Fruit fly (Drosophila melanogaster) whole organism: ENCODE measurements around the gene bsf.

Experiments
- CG8478 ChIP-seq: fragments of >200 bp; optimal IDR thresholded peaks from 2 replicates; lab custom pipeline; 2018; ENCODE audit warnings: inconsistent platforms
- Dll ChIP-seq: fragments of >200 bp; optimal IDR thresholded peaks from 2 replicates; lab custom pipeline; 2017
- EcR ChIP-seq, 2 experiments: fragments of >200 bp; optimal IDR thresholded peaks; 2 replicates each; lab custom pipeline; 2017; ENCODE audit warnings: missing biosample characterization in 2 of 2, missing genetic modification characterization in 2 of 2, missing genetic modification reagents in 2 of 2
- pan ChIP-seq: fragments of >200 bp; optimal IDR thresholded peaks from 2 replicates; lab custom pipeline; 2017
- psq ChIP-seq: fragments of >200 bp; optimal IDR thresholded peaks from 2 replicates; lab custom pipeline; 2017
- usp ChIP-seq: fragments of >200 bp; optimal IDR thresholded peaks from 2 replicates; lab custom pipeline; 2017; ENCODE audit warnings: missing biosample characterization, missing genetic modification characterization, mixed read lengths

bsf gene

DNA sequence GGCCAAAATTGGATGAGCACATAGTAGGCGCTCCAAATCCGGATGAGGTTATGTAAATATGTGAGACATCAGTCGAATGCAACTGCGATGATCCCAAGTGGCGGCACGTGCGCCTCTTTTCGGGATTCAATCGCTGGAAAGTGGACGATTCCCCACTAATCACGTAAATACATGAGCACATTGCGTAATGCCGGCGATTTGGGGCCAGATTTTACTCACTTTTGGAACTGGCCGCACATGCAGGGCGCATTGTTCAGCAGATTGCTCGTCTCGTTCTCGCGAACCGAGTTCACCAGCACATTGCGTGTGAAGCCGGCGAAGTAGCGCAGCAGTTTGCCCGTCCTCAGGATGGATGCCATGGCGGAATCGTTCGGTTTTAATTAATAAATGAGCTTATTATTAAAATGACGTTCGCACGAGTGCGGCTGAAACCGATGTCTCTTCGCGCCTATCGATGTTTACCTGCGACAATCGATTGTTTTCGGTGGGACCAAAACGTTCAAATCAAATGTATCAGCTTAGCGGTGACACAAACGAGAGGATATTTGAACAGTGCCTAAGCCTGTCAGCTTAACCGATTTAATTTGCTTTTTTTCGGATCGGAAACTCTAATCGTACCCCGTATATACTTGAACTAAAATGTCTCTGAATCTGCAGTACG is at the start of gene bsf, which contains the start of gene Ntf-2r:
Gene bsf (minus strand): TSS at position 460 of the 661 bp plus-strand sequence.
Gene Ntf-2r (plus strand): TSS at position 522 of the 661 bp plus-strand sequence.
- no peak for TF ChIP-seq psq (lab: Kevin White, UChicago)
- TF ChIP-seq usp (GFP tag; lab: Kevin White, UChicago): no peak
- TF ChIP-seq Dll (lab: Kevin White, UChicago): no peak
- TF ChIP-seq pan: no peak
- no peak for TF ChIP-seq EcR (GFP tag; optimal IDR thresholded peaks at IDR 0.05; lab: Kevin White, UChicago)
- TF ChIP-seq CG8478: no peak

DNA sequence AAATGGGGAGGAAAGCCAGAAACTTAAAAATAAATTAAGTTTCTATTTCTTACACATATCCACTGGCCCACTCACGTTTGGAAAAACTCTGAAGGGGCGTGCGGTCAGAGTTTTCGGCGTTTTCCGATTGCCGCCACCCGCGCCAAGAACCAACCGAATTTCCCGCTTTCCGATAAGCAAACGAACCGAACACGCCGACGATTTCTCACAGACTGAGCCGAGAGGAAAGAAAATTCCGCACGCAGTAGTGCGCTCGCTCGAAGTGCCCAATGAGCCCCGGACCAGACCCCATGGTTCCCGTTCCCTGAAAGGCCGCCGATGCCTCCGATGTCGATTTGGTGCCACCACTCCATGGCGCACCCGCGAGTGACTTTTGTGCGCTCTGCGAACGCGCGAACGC is 49.4 kb upstream of the bsf start, which contains the start of gene kon:
Gene kon (minus strand): TSS at position 219 of the 400 bp plus-strand sequence.
- TF ChIP-seq pan (no peak), Dll (lab: Kevin White, UChicago) (no peak), usp (GFP tag; lab: Kevin White, UChicago) (no peak), psq (lab: Kevin White, UChicago) (no peak), EcR (GFP tag; optimal IDR thresholded peaks at IDR 0.05; lab: Kevin White, UChicago) (no peak), CG8478 (no peak)

DNA sequence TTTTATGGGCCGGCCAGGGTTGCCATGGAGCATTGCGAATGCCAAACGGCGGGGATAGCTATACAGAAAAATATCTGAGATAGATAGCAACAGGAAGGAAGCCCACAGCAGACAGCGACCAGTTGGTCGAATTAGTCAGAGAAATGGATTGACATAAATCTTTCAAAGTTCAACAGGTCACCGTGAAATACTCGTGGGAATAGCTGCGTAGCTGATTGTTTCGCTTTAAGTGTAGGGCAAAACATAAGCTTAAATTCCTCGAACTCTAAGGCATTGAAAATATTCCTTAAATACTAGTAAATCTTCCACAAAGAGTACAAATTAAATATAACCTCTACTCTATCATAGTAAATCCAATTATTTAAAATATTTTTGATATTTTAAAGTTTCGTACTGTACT is 45.5 kb upstream of the bsf start:
- no peak for TF ChIP-seq Dll (lab: Kevin White, UChicago)
- no peak for TF ChIP-seq usp (GFP tag; lab: Kevin White, UChicago)
- no peak for TF ChIP-seq psq (lab: Kevin White, UChicago)
- no peak for TF ChIP-seq CG8478
- no peak for TF ChIP-seq pan
- no peak for TF ChIP-seq EcR (GFP tag; optimal IDR thresholded peaks at IDR 0.05; lab: Kevin White, UChicago)

DNA sequence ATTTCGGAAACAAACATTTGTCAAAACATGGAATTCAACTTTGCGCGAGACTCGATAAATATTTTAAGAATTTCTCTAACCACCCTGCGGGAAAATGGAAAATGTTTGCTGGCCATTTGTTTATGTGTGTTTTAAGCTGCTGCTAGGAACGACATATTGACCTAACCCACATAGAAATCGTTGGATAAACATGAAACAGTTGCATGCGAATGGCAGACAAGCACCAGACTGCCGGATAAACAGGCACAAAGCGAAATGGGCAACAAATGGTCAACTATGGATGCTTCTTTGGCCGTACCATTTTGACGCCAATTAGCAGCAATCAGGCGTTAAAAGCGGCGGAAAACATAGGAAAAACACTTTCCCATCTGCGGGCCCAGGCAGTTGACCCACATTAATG is 42.4 kb upstream of the bsf start:
- TF ChIP-seq CG8478 (no peak), pan (no peak), EcR (GFP tag; optimal IDR thresholded peaks at IDR 0.05; lab: Kevin White, UChicago) (no peak), usp (GFP tag; lab: Kevin White, UChicago) (no peak), psq (lab: Kevin White, UChicago) (no peak)

DNA sequence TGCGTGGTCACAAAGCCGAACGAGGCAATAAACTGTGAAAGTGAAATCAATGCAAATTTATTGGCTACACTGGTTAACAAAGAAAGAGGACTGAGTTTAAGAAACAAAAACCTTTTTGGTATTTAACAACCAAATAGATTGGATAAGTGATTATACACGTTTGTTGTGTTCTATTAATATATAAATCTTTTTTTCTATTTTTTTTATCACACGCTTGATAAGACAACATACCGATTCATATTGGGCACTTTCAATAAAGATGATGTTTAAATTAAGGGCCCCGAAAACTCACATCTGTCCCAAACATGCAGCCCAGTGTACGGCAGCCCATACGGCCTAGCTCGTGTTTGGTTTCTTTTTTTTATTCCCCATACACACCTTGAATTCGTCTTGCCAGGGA is 38.7 kb upstream of the bsf start:
- no peak for TF ChIP-seq usp (GFP tag; lab: Kevin White, UChicago)
- no peak for TF ChIP-seq pan
- no peak for TF ChIP-seq Dll (lab: Kevin White, UChicago)
- no peak for TF ChIP-seq CG8478
- TF ChIP-seq psq (lab: Kevin White, UChicago): no peak
- TF ChIP-seq EcR (GFP tag; optimal IDR thresholded peaks at IDR 0.05; lab: Kevin White, UChicago): no peak

DNA sequence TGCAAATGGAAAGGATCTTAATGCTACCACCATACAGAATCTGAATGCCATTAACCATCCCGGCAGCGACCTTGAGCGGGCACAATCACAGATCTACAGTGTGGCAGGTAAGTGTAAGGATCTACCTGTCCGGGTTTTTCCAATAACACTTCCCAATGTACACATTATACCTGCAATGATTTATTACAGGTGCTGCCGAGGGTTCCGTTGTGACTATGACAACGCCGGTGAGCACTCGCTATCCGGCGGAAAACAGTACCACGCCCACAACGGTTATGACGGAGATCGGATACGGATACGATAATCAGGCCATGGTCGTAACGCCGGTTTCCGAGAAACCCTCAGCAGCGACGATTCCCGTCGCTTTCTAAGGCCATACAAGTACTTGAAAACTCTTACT is 32.4 kb upstream of the bsf start:
- TF ChIP-seq pan (no peak), EcR (GFP tag; optimal IDR thresholded peaks at IDR 0.05; lab: Kevin White, UChicago) (no peak), Dll (lab: Kevin White, UChicago) (no peak), usp (GFP tag; lab: Kevin White, UChicago) (no peak), psq (lab: Kevin White, UChicago) (no peak), CG8478 (no peak)

DNA sequence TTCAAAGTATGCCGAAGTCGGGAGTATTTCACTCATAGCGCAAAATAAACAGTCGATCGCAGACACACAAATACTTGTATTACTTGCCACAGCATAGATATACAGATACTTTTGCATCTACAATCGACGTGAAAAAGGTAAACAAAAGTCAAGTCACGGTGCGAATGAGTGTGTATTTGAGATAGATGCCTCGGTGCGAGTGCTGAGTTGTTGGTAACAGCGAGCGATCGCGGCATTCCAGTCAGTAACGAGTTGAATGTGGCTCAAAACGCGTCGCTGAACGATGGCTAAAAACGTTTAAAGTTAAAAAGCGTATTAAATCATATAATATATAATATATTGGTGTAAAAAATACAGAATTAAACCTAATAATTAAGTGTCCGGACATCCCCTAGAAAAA is 30.8 kb upstream of the bsf start, which contains the start of gene grnd:
Gene grnd (plus strand): TSS at position 207 of the 400 bp plus-strand sequence.
- TF ChIP-seq Dll (lab: Kevin White, UChicago): no peak
- TF ChIP-seq pan: no peak
- no peak for TF ChIP-seq CG8478
- TF ChIP-seq usp (GFP tag; lab: Kevin White, UChicago): no peak
- TF ChIP-seq EcR (GFP tag; optimal IDR thresholded peaks at IDR 0.05; lab: Kevin White, UChicago): no peak
- TF ChIP-seq psq (lab: Kevin White, UChicago): no peak

DNA sequence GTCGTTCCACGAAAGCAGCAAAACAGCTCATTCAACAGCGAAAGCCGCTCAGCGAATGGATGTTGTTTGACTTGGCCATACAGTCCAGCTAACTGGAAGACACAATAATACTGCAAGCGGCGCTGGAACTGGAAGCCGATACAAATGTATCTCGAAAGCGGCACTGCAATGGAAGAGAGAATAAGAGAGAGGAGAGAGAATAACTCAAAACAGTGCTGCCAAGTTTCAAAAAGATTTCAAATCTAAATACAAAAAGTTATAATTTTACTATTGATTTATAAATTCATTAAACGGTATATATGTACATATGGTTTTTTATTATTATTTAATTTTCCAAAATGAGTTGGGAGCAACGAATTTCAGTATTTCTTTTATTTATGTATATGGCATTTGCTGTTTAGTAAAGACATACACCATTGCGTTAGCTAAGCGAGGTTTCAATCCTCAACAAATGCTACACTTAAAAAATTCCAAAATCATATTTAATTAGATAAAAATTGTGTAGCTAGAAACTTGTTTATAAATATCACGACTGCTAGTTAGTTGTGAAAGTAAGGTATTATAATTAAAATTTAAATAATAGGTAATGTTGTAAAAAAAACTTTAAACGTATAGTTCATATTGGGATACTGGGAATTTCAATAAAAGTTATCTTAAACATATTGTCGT is 30.1 kb upstream of the bsf start, which contains the start of gene CG10283:
Gene CG10283 (minus strand): TSS at position 132 of the 669 bp plus-strand sequence.
- no peak for TF ChIP-seq usp (GFP tag; lab: Kevin White, UChicago)
- no peak for TF ChIP-seq EcR (GFP tag; optimal IDR thresholded peaks at IDR 0.05; lab: Kevin White, UChicago)
- TF ChIP-seq CG8478: no peak
- TF ChIP-seq Dll (lab: Kevin White, UChicago): no peak
- TF ChIP-seq psq (lab: Kevin White, UChicago): no peak
- TF ChIP-seq pan: no peak

DNA sequence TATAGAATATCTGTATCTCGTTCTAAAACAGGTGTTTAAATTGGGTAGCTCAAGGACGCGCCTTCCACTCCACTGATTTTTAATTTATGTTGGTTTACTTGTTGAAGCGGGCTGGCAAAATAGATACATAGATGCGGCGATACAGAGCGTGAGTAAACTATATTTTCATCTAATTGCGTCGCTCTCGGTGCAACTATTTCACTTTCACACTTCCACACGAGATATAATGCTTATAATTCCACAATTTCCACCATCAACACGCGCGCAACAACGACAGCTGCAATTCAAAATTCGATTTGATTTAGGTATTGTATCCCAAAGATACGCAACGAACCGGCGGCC is 29.6 kb upstream of the bsf start:
- no peak for TF ChIP-seq psq (lab: Kevin White, UChicago)
- no peak for TF ChIP-seq EcR (GFP tag; optimal IDR thresholded peaks at IDR 0.05; lab: Kevin White, UChicago)
- no peak for TF ChIP-seq pan
- TF ChIP-seq CG8478: no peak
- TF ChIP-seq Dll (lab: Kevin White, UChicago): no peak
- no peak for TF ChIP-seq usp (GFP tag; lab: Kevin White, UChicago)

DNA sequence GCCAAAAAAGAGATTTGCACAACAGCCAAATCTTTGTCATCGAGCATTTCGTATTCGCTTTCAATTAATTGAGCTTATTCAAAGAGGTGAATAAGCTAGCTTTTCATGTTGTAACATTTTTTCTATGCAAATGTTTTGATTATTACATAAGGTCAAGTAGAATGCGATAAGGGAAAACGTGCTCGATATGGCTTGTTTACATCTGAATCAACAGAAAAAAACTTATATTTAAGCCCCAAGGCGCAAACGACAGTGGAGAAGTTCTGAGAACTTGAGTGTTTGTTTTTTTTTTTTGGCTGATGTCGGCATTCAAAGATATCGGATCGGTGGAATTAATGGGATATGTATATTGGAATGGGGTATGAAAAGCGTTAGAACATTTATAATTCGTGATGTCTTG is 28.6 kb upstream of the bsf start:
- TF ChIP-seq psq (lab: Kevin White, UChicago) (no peak), pan (no peak), Dll (lab: Kevin White, UChicago) (no peak), EcR (GFP tag; optimal IDR thresholded peaks at IDR 0.05; lab: Kevin White, UChicago) (no peak), CG8478 (no peak), usp (GFP tag; lab: Kevin White, UChicago) (no peak)

DNA sequence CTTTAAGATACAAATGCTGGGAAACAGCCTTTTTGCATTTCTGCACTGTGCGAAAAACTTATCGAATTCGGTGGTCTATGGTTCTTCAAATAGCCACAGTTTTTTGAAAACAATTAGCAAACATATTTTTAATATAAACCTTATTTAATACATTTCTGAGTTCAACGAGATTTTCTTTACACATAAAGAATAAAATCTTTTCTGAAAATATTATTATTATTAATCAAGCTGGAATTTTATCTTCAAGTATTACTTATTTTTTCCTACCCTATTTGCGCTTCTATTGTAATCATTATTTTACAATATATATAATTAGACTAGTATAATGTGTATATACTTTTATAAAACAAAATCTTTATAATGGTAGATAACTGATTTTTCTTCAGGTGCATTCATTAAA is 27.8 kb upstream of the bsf start:
- TF ChIP-seq CG8478: no peak
- no peak for TF ChIP-seq pan
- TF ChIP-seq Dll (lab: Kevin White, UChicago): no peak
- TF ChIP-seq EcR (GFP tag; optimal IDR thresholded peaks at IDR 0.05; lab: Kevin White, UChicago): no peak
- no peak for TF ChIP-seq usp (GFP tag; lab: Kevin White, UChicago)
- TF ChIP-seq psq (lab: Kevin White, UChicago): no peak

DNA sequence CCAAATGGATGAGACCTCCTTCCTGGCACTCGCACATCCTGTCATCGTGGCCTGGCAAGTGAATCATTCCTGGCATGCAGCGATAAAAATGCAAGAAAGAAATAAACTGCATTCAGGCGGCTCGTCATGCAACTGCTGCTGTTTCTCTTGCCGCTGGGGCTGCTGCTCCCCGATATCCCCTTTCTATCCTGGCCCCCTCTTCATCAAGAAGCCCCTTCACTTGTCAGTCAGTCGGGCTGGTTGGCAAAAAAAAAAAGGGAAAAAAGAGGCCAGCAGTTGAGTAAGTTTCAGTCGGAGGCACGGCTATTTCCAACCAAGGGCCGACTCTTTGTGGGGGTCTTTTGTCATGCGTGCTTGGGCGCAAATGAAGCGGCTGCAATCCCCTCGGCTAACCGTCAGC is 27.4 kb upstream of the bsf start:
- TF ChIP-seq CG8478 (no peak), EcR (GFP tag; optimal IDR thresholded peaks at IDR 0.05; lab: Kevin White, UChicago) (no peak), Dll (lab: Kevin White, UChicago) (no peak), pan (no peak), psq (lab: Kevin White, UChicago) (no peak), usp (GFP tag; lab: Kevin White, UChicago) (no peak)
